Worm (Caenorhabditis elegans) whole organism, L3 larva: Measurements from ENCODE around the gene Y22D7AR.7.

Source experiments
- R02D3.7 ChIP-seq: fragments of 150-350 bp; optimal IDR thresholded peaks from 2 replicates; lab custom pipeline; 2014; ENCODE audit warnings: missing biosample characterization, missing genetic modification characterization
- ZK546.5 ChIP-seq: sonication (generic microtip); optimal IDR thresholded peaks from 2 replicates; lab custom pipeline; 2017; ENCODE audit warnings: missing biosample characterization, missing genetic modification characterization
- aly-2 ChIP-seq: fragments of 150-350 bp; optimal IDR thresholded peaks from 2 replicates; lab custom pipeline; 2014; ENCODE audit warnings: missing biosample characterization, missing genetic modification characterization
- ama-1 ChIP-seq: fragments of 150-350 bp; optimal IDR thresholded peaks from 2 replicates; lab custom pipeline; 2018
- ceh-16 ChIP-seq: sonication (generic microtip); optimal IDR thresholded peaks from 2 replicates; lab custom pipeline; 2017; ENCODE audit warnings: missing biosample characterization, missing genetic modification characterization
- ceh-82 ChIP-seq: fragments of 150-350 bp; optimal IDR thresholded peaks from 2 replicates; lab custom pipeline; 2014; ENCODE audit warnings: missing biosample characterization, missing genetic modification characterization
- ceh-9 ChIP-seq: sonication (generic microtip); optimal IDR thresholded peaks from 2 replicates; lab custom pipeline; 2018; ENCODE audit warnings: missing biosample characterization, missing genetic modification characterization
- egl-27 ChIP-seq: sonication (generic microtip); optimal IDR thresholded peaks from 4 replicates; lab custom pipeline; 2017; ENCODE audit warnings: missing biosample characterization, missing genetic modification reagents, missing genetic modification characterization
- egl-5 ChIP-seq: fragments of 150-350 bp; optimal IDR thresholded peaks from 2 replicates; lab custom pipeline; 2017; ENCODE audit warnings: missing biosample characterization, missing genetic modification reagents, missing genetic modification characterization, inconsistent platforms
- elt-1 ChIP-seq: fragments of 150-350 bp; optimal IDR thresholded peaks from 2 replicates; lab custom pipeline; 2014; ENCODE audit warnings: missing biosample characterization, missing genetic modification characterization
- elt-2 ChIP-seq: sonication (generic microtip); optimal IDR thresholded peaks from 2 replicates; lab custom pipeline; 2016; ENCODE audit warnings: missing genetic modification reagents, mild to moderate bottlenecking, missing genetic modification characterization, missing compliant biosample characterization
- elt-3 ChIP-seq, 3 experiments: fragments of 150-350 bp in 1 of 3; sonication (generic microtip) in 2 of 3; optimal IDR thresholded peaks; 2 replicates in 2 of 3; 4 replicates in 1 of 3; lab custom pipeline; 2014 to 2017; ENCODE audit warnings: missing biosample characterization in 3 of 3, missing genetic modification characterization in 3 of 3
- eor-1 ChIP-seq, 2 experiments: fragments of 150-350 bp; optimal IDR thresholded peaks; 2 replicates each; lab custom pipeline; 2014 to 2018; ENCODE audit warnings: missing biosample characterization in 2 of 2, missing genetic modification characterization in 2 of 2
- fkh-10 ChIP-seq: sonication (generic microtip); optimal IDR thresholded peaks from 2 replicates; lab custom pipeline; 2017; ENCODE audit warnings: missing biosample characterization, missing genetic modification reagents, missing genetic modification characterization
- fos-1 ChIP-seq: fragments of 150-350 bp; optimal IDR thresholded peaks from 2 replicates; lab custom pipeline; 2014; ENCODE audit warnings: missing biosample characterization, missing genetic modification characterization
- jun-1 ChIP-seq: fragments of 150-350 bp; optimal IDR thresholded peaks from 2 replicates; lab custom pipeline; 2014; ENCODE audit warnings: missing biosample characterization, missing genetic modification reagents, missing genetic modification characterization
- lin-15B ChIP-seq: fragments of 150-350 bp; optimal IDR thresholded peaks from 2 replicates; lab custom pipeline; 2014; ENCODE audit warnings: missing biosample characterization, missing genetic modification characterization
- lin-39 ChIP-seq: fragments of 150-350 bp; optimal IDR thresholded peaks from 2 replicates; lab custom pipeline; 2018; ENCODE audit warnings: missing biosample characterization, missing genetic modification reagents, missing genetic modification characterization
- mdl-1 ChIP-seq: fragments of 150-350 bp; optimal IDR thresholded peaks from 2 replicates; lab custom pipeline; 2014; ENCODE audit warnings: missing biosample characterization, missing genetic modification characterization
- mml-1 ChIP-seq: fragments of 150-350 bp; sonication (generic microtip); optimal IDR thresholded peaks from 3 replicates; lab custom pipeline; 2014; ENCODE audit warnings: missing biosample characterization, missing genetic modification characterization
- nhr-12 ChIP-seq: fragments of 150-350 bp; optimal IDR thresholded peaks from 2 replicates; lab custom pipeline; 2014; ENCODE audit warnings: missing biosample characterization, missing genetic modification characterization
- nhr-23 ChIP-seq: fragments of 150-350 bp; optimal IDR thresholded peaks from 2 replicates; lab custom pipeline; 2014; ENCODE audit warnings: missing biosample characterization, missing genetic modification reagents, missing genetic modification characterization
- nhr-237 ChIP-seq: fragments of 150-350 bp; optimal IDR thresholded peaks from 2 replicates; lab custom pipeline; 2014; ENCODE audit warnings: missing biosample characterization, missing genetic modification characterization
- nhr-28 ChIP-seq: fragments of 150-350 bp; optimal IDR thresholded peaks from 2 replicates; lab custom pipeline; 2014; ENCODE audit warnings: missing biosample characterization, missing genetic modification characterization
- nhr-43 ChIP-seq: sonication (generic microtip); optimal IDR thresholded peaks from 2 replicates; lab custom pipeline; 2016; ENCODE audit warnings: mild to moderate bottlenecking, missing genetic modification characterization, missing compliant biosample characterization; ENCODE audit not compliant: poor library complexity, severe bottlenecking
- nhr-67 ChIP-seq: fragments of 150-350 bp; optimal IDR thresholded peaks from 2 replicates; lab custom pipeline; 2014; ENCODE audit warnings: missing biosample characterization, missing genetic modification characterization
- nhr-77 ChIP-seq: fragments of 150-350 bp; optimal IDR thresholded peaks from 2 replicates; lab custom pipeline; 2014; ENCODE audit warnings: missing biosample characterization, missing genetic modification characterization
- pha-4 ChIP-seq: fragments of 150-350 bp; optimal IDR thresholded peaks from 2 replicates; lab custom pipeline; 2014; ENCODE audit warnings: missing biosample characterization, missing genetic modification reagents, missing genetic modification characterization
- pqm-1 ChIP-seq: fragments of 150-350 bp; optimal IDR thresholded peaks from 2 replicates; lab custom pipeline; 2017; ENCODE audit warnings: missing biosample characterization, missing genetic modification characterization, inconsistent platforms
- snpc-4 ChIP-seq: fragments of 150-350 bp; optimal IDR thresholded peaks from 2 replicates; lab custom pipeline; 2014; ENCODE audit warnings: missing biosample characterization, missing genetic modification characterization
- tbx-2 ChIP-seq: sonication (generic microtip); optimal IDR thresholded peaks from 2 replicates; lab custom pipeline; 2016; ENCODE audit warnings: mild to moderate bottlenecking, missing genetic modification characterization, missing compliant biosample characterization
- unc-62 ChIP-seq: fragments of 150-350 bp; sonication (generic microtip); optimal IDR thresholded peaks from 4 replicates; lab custom pipeline; 2014; ENCODE audit warnings: missing biosample characterization, missing genetic modification reagents, missing genetic modification characterization
- zag-1 ChIP-seq: fragments of 150-350 bp; optimal IDR thresholded peaks from 2 replicates; lab custom pipeline; 2014; ENCODE audit warnings: missing biosample characterization, missing genetic modification characterization
- ztf-11 ChIP-seq: fragments of 150-350 bp; optimal IDR thresholded peaks from 2 replicates; lab custom pipeline; 2014; ENCODE audit warnings: missing biosample characterization, missing genetic modification characterization

Y22D7AR.7 gene

ce11 chrIII:1652181-1652580 is 35.7 kb downstream of the Y22D7AR.7 start, which contains the start of gene Y22D7AL.1:
Gene Y22D7AL.1 (plus strand): TSS chrIII:1652481.
- TF ChIP-seq nhr-12 (tag; lab: Kevin White, UChicago) (no peak), ama-1 (lab: Kevin White, UChicago) (no peak), mml-1 (tag; lab: Kevin White, UChicago) (no peak), zag-1 (tag; lab: Kevin White, UChicago) (no peak)

ce11 chrIII:1641163-1641562 is 46.7 kb downstream of the Y22D7AR.7 start, which contains the start of gene Y22D7AL.3:
Gene Y22D7AL.3 (plus strand): TSS chrIII:1641463.
- TF ChIP-seq jun-1 (no peak), elt-1 (no peak), ZK546.5 (no peak), snpc-4 (tag; lab: Kevin White, UChicago) (no peak), egl-27 (tag; lab: Kevin White, UChicago) (no peak), elt-3 (tag; optimal IDR thresholded peaks at IDR 0.05; lab: Kevin White, UChicago) (no peak), zag-1 (tag; lab: Kevin White, UChicago) (no peak), nhr-23 (no peak), fos-1 (tag; lab: Kevin White, UChicago) (no peak), nhr-67 (tag; lab: Kevin White, UChicago) (no peak), ceh-82 (tag; lab: Kevin White, UChicago) (no peak), lin-15B (tag; lab: Kevin White, UChicago) (no peak), unc-62 (GFP tag; lab: Kevin White, UChicago) (no peak), pha-4 (tag; lab: Kevin White, UChicago) (no peak), nhr-12 (tag; lab: Kevin White, UChicago) (no peak), fkh-10 (GFP tag; lab: Kevin White, UChicago) (no peak), pqm-1 (no peak), ceh-16 (no peak), nhr-77 (tag; lab: Kevin White, UChicago) (no peak)
- TF ChIP-seq, all 47 proteins: peak for 0

- TF ChIP-seq ceh-9 (tag; lab: Kevin White, UChicago) = no peak
- no peak for TF ChIP-seq lin-39
- no peak for TF ChIP-seq R02D3.7 (tag; lab: Kevin White, UChicago)
- no peak for TF ChIP-seq elt-2 (tag; lab: Kevin White, UChicago)
- TF ChIP-seq fos-1 (tag; lab: Kevin White, UChicago) = no peak
- TF ChIP-seq elt-3 (tag; optimal IDR thresholded peaks at IDR 0.05; lab: Kevin White, UChicago) = no peak
- TF ChIP-seq aly-2 = no peak
- TF ChIP-seq nhr-43 (tag; lab: Kevin White, UChicago) = no peak
- TF ChIP-seq ztf-11 (tag; lab: Kevin White, UChicago) = no peak
- no peak for TF ChIP-seq pqm-1
- TF ChIP-seq snpc-4 (tag; lab: Kevin White, UChicago) = no peak
- no peak for TF ChIP-seq egl-5 (tag; lab: Kevin White, UChicago)
- TF ChIP-seq nhr-237 (tag; lab: Kevin White, UChicago) = no peak
- TF ChIP-seq unc-62 (GFP tag; lab: Kevin White, UChicago) = no peak
- no peak for TF ChIP-seq eor-1 (tag; optimal IDR thresholded peaks at IDR 0.05; lab: Kevin White, UChicago)
- TF ChIP-seq ZK546.5 = no peak
- TF ChIP-seq, all 47 proteins: peak for 0
Observed at ce11 chrIII:1638345-1638744, 49.6 kb downstream of the Y22D7AR.7 start.

ce11 chrIII:1634270-1634669 is 53.6 kb downstream of the Y22D7AR.7 start, which contains the start of gene Y22D7AL.11:
Gene Y22D7AL.11 (minus strand): TSS chrIII:1634370.
- TF ChIP-seq jun-1 = no peak
- no peak for TF ChIP-seq mdl-1 (tag; lab: Kevin White, UChicago)
- no peak for TF ChIP-seq tbx-2
- no peak for TF ChIP-seq nhr-28 (tag; lab: Kevin White, UChicago)
- no peak for TF ChIP-seq zag-1 (tag; lab: Kevin White, UChicago)
